Fruit fly (Drosophila melanogaster): ENCODE results near the gene Hsp26.

The Hsp26 gene

dm6 chr3L:9377198-9378035, at the start of gene Hsp26 (continued):
- 0 out of 3 replicates have a peak, but pooled peaks have one; percentile 9 for TF ChIP-seq jigr1 (GFP tag; IDR thresholded peaks at IDR 0.05)
- peak; percentile 90 for TF ChIP-seq zf30C (GFP tag; optimal IDR thresholded peaks at IDR 0.05)
- TF ChIP-seq yki (optimal IDR thresholded peaks at IDR 0.05) = peak; percentile 10
- TF ChIP-seq kah (GFP tag; optimal IDR thresholded peaks at IDR 0.05) = peak; percentile 63
- no peak for TF ChIP-seq mld (GFP tag; IDR thresholded peaks at IDR 0.05; ENCODE audit: partially characterized antibody)
- no peak for TF ChIP-seq Gsc (GFP tag; IDR thresholded peaks at IDR 0.05)
- no peak for TF ChIP-seq ash1 (GFP tag; optimal IDR thresholded peaks at IDR 0.05)
- no peak for TF ChIP-seq fru (optimal IDR thresholded peaks at IDR 0.05)
- peak; percentile 74 for TF ChIP-seq sisA (GFP tag; IDR thresholded peaks at IDR 0.05)
- TF ChIP-seq CG17612 (GFP tag; IDR thresholded peaks at IDR 0.05) = peak; percentile 56; the same call in 1 of the 2 replicates
- TF ChIP-seq fu2 (GFP tag; optimal IDR thresholded peaks at IDR 0.05) = peak; percentile 83
- TF ChIP-seq CG11723 (GFP tag; optimal IDR thresholded peaks at IDR 0.05) = peak; percentile 59
- TF ChIP-seq CG7556 (GFP tag; optimal IDR thresholded peaks at IDR 0.05) = peak; percentile 89
- peak; percentile 83 for TF ChIP-seq CG12155 (GFP tag; optimal IDR thresholded peaks at IDR 0.05)
- TF ChIP-seq CG30403 (GFP tag; optimal IDR thresholded peaks at IDR 0.05) = peak; percentile 89
- TF ChIP-seq D19B (GFP tag; optimal IDR thresholded peaks at IDR 0.05) = peak; percentile 54
- no peak; the same call in 1 of the 2 replicates for TF ChIP-seq CG10959 (GFP tag; IDR thresholded peaks at IDR 0.05)
- TF ChIP-seq CG13296 (GFP tag; optimal IDR thresholded peaks at IDR 0.05) = peak; percentile 77
- peak; percentile 69 for TF ChIP-seq CG14710 (tag; optimal IDR thresholded peaks at IDR 0.05)
- TF ChIP-seq Pdp1 (GFP tag; optimal IDR thresholded peaks at IDR 0.05) = peak; percentile 75 to 82
- peak; percentile 16 for TF ChIP-seq CG7928 (GFP tag; optimal IDR thresholded peaks at IDR 0.05)
- no peak for TF ChIP-seq inv (GFP tag; IDR thresholded peaks at IDR 0.05; ENCODE audit: partially characterized antibody)
- peak; percentile 58 for TF ChIP-seq Dad (GFP tag; optimal IDR thresholded peaks at IDR 0.05)
- no peak for TF ChIP-seq zen2 (GFP tag; IDR thresholded peaks at IDR 0.05; ENCODE audit: partially characterized antibody)
- peak; percentile 70 for TF ChIP-seq Dek (tag; optimal IDR thresholded peaks at IDR 0.05)
- TF ChIP-seq chm (GFP tag; IDR thresholded peaks at IDR 0.05) = peak; percentile 94
- no peak for TF ChIP-seq pfk (GFP tag; optimal IDR thresholded peaks at IDR 0.05)
- TF ChIP-seq HLH4C (GFP tag; IDR thresholded peaks at IDR 0.05; ENCODE audit: partially characterized antibody) = no peak
- peak; percentile 69 for TF ChIP-seq Six4 (GFP tag; optimal IDR thresholded peaks at IDR 0.05)
- peak; percentile 54 for TF ChIP-seq CG15514 (GFP tag; optimal IDR thresholded peaks at IDR 0.05)
- no peak for TF ChIP-seq CG2129 (GFP tag; IDR thresholded peaks at IDR 0.05; ENCODE audit: partially characterized antibody)
- TF ChIP-seq prd (optimal IDR thresholded peaks at IDR 0.05) = no peak
- TF ChIP-seq prd (GFP tag; IDR thresholded peaks at IDR 0.05) = peak; percentile 79
- peak; percentile 19 for TF ChIP-seq CG13894 (tag; optimal IDR thresholded peaks at IDR 0.05)
- TF ChIP-seq CG33213 (GFP tag; optimal IDR thresholded peaks at IDR 0.05) = peak; percentile 72
- peak; percentile 84 for TF ChIP-seq grau (tag; optimal IDR thresholded peaks at IDR 0.05)
- no peak for TF ChIP-seq Dref (GFP tag; IDR thresholded peaks at IDR 0.05)
- TF ChIP-seq Hmr (GFP tag; optimal IDR thresholded peaks at IDR 0.05) = peak; percentile 86
- peak; percentile 70 for TF ChIP-seq org-1 (GFP tag; optimal IDR thresholded peaks at IDR 0.05)
- TF ChIP-seq CG4820 (GFP tag; optimal IDR thresholded peaks at IDR 0.05) = peak; percentile 67
- peak; percentile 45 for TF ChIP-seq tup (GFP tag; optimal IDR thresholded peaks at IDR 0.05)
- peak; percentile 58 for TF ChIP-seq CG12744 (GFP tag; optimal IDR thresholded peaks at IDR 0.05)
- peak; percentile 93 for TF ChIP-seq ewg (GFP tag; optimal IDR thresholded peaks at IDR 0.05)
- no peak for TF ChIP-seq br (optimal IDR thresholded peaks at IDR 0.05)
- TF ChIP-seq dati (GFP tag; IDR thresholded peaks at IDR 0.05) = 0 out of 2 replicates have a peak, but pooled peaks have one; percentile 19
- 0 out of 2 replicates have a peak, but pooled peaks have one; percentile 23 for TF ChIP-seq CG11085 (GFP tag; IDR thresholded peaks at IDR 0.05)
- TF ChIP-seq Hr3 (GFP tag; optimal IDR thresholded peaks at IDR 0.05) = peak; percentile 80
- TF ChIP-seq CG16779 (GFP tag; IDR thresholded peaks at IDR 0.05) = no peak; the same call in 1 of the 2 replicates
- no peak for TF ChIP-seq TFAM (GFP tag; optimal IDR thresholded peaks at IDR 0.05)
- TF ChIP-seq CG10654 (GFP tag; optimal IDR thresholded peaks at IDR 0.05) = peak; percentile 56
